Worm (Caenorhabditis elegans) whole organism, young adult: ENCODE measurements around the gene F55A11.6.

ENCODE experiments used
- aptf-3 ChIP-seq: fragments of 200-800 bp; sonication (Bioruptor generic); IDR thresholded peaks from 2 replicates; pipeline ENCODE4 v1.3.6; 2022; ENCODE audit warnings: missing genetic modification characterization, missing compliant biosample characterization
- ceh-58 ChIP-seq: fragments of 200-800 bp; sonication (Bioruptor generic); IDR thresholded peaks from 2 replicates; pipeline ENCODE4 v1.3.6; 2022; ENCODE audit warnings: missing genetic modification characterization, missing compliant biosample characterization
- dpff-1 ChIP-seq: sonication (generic microtip); optimal IDR thresholded peaks from 2 replicates; lab custom pipeline; 2017; ENCODE audit warnings: mild to moderate bottlenecking, missing genetic modification characterization, missing compliant biosample characterization
- ets-4 ChIP-seq: fragments of 200-800 bp; sonication (Bioruptor generic); optimal IDR thresholded peaks from 2 replicates; lab custom pipeline; 2018; ENCODE audit warnings: mild to moderate bottlenecking, missing genetic modification characterization, missing compliant biosample characterization
- gei-17 ChIP-seq: fragments of 200-800 bp; sonication (Bioruptor generic); optimal IDR thresholded peaks from 2 replicates; lab custom pipeline; 2018; ENCODE audit warnings: mild to moderate bottlenecking, missing genetic modification characterization, missing compliant biosample characterization
- nfyb-1 ChIP-seq: fragments of 200-800 bp; sonication (Bioruptor generic); IDR thresholded peaks from 2 replicates; pipeline ENCODE4 v1.3.6; 2022; ENCODE audit warnings: missing genetic modification reagents, missing genetic modification characterization, missing compliant biosample characterization
- nhr-27 ChIP-seq: fragments of 200-800 bp; sonication (Bioruptor generic); optimal IDR thresholded peaks from 2 replicates; lab custom pipeline; 2018; ENCODE audit warnings: mild to moderate bottlenecking, missing genetic modification characterization, moderate library complexity, missing compliant biosample characterization
- pbrm-1 ChIP-seq: fragments of 200-800 bp; sonication (Bioruptor generic); IDR thresholded peaks from 2 replicates; pipeline ENCODE4 v1.3.6; 2022; ENCODE audit warnings: missing genetic modification reagents, missing genetic modification characterization, missing compliant biosample characterization
- tlf-1 ChIP-seq: fragments of 200-800 bp; sonication (Bioruptor generic); optimal IDR thresholded peaks from 2 replicates; lab custom pipeline; 2018; ENCODE audit warnings: mild to moderate bottlenecking, missing genetic modification characterization, missing compliant biosample characterization
- unc-130 ChIP-seq: sonication (generic microtip); optimal IDR thresholded peaks from 2 replicates; lab custom pipeline; 2016; ENCODE audit warnings: missing genetic modification reagents, missing genetic modification characterization, missing compliant biosample characterization
- ztf-3 ChIP-seq: fragments of 200-800 bp; sonication (Bioruptor generic); optimal IDR thresholded peaks from 2 replicates; lab custom pipeline; 2018; ENCODE audit warnings: mild to moderate bottlenecking, missing genetic modification characterization, missing compliant biosample characterization

- TF ChIP-seq ceh-58 (GFP tag; lab: Robert Waterston, UW), result no peak
- TF ChIP-seq tlf-1, result no peak
- no peak for TF ChIP-seq gei-17 (GFP tag; lab: Kevin White, UChicago)
- no peak for TF ChIP-seq ets-4 (GFP tag; lab: Kevin White, UChicago)
- TF ChIP-seq dpff-1 (tag; lab: Kevin White, UChicago), result no peak
- TF ChIP-seq pbrm-1 (GFP tag; lab: Robert Waterston, UW), result no peak
- no peak for TF ChIP-seq nhr-27
- no peak for TF ChIP-seq unc-130 (GFP tag; lab: Kevin White, UChicago)
- no peak for TF ChIP-seq aptf-3 (GFP tag; lab: Robert Waterston, UW)
- no peak for TF ChIP-seq ztf-3 (GFP tag; lab: Kevin White, UChicago)
- peak; percentile 70; the same call in 1 of the 2 replicates for TF ChIP-seq nfyb-1 (GFP tag; lab: Robert Waterston, UW)
Measured at ce11 chrV:11799252-11799822, 22.7 kb downstream of the F55A11.6 start.
